Worm (Caenorhabditis elegans): ENCODE measurements around the gene Y37E11AM.2.
A peak's percentile ranks its signal among the peaks of the same experiment; 100 is the strongest.

Gene Y37E11AM.2

ce11 chrIV:3765457-3765856 lies 40.2 kb upstream of the Y37E11AM.2 start:
- TF ChIP-seq rnt-1 (tag; optimal IDR thresholded peaks at IDR 0.05) (peak; percentile 34), lin-15B (tag; optimal IDR thresholded peaks at IDR 0.05) (no peak)

- TF ChIP-seq ceh-8 (GFP tag; optimal IDR thresholded peaks at IDR 0.05) (peak; percentile 54), dsc-1 (tag; optimal IDR thresholded peaks at IDR 0.05) (peak; percentile 1), fos-1 (tag; optimal IDR thresholded peaks at IDR 0.05) (no peak)
These were observed 38.8 kb upstream of the Y37E11AM.2 start for ce11 chrIV:3764012-3764549.

DNA sequence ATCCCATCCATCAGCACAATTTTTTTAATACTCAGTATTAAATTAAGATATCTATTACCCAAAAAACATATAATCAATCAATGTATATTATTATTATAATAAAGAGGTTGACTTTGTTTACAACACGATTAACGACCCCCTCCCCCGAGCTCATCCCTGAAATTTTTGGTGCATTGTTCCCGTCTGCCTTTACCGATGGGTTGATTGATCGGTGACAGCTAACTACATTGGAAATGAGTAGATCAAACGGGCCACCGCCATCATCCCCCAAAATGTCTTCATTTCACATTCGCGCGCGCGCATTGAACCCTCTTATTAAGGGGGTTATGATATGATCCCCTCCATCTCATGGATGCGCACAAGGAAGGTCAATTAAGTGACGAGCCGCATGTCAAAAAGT lies 34.6 kb upstream of the Y37E11AM.2 start:
- no peak for TF ChIP-seq alr-1 (tag; optimal IDR thresholded peaks at IDR 0.05; ENCODE audit: borderline replicate concordance)
- TF ChIP-seq dsc-1 (tag; optimal IDR thresholded peaks at IDR 0.05), result no peak
- no peak for TF ChIP-seq egl-13 (tag; optimal IDR thresholded peaks at IDR 0.05)
- no peak for TF ChIP-seq blmp-1 (tag; optimal IDR thresholded peaks at IDR 0.05)
- no peak for TF ChIP-seq ets-5 (GFP tag; IDR thresholded peaks at IDR 0.05)
- no peak for TF ChIP-seq unc-86 (tag; optimal IDR thresholded peaks at IDR 0.05)
- TF ChIP-seq sptf-1 (tag; optimal IDR thresholded peaks at IDR 0.05), result no peak
- TF ChIP-seq mdl-1 (tag; optimal IDR thresholded peaks at IDR 0.05), result no peak
- TF ChIP-seq unc-30 (tag; optimal IDR thresholded peaks at IDR 0.05), result no peak
- no peak for TF ChIP-seq ceh-63 (GFP tag; optimal IDR thresholded peaks at IDR 0.05)
- no peak for TF ChIP-seq zag-1 (tag; optimal IDR thresholded peaks at IDR 0.05)
- TF ChIP-seq fos-1 (tag; optimal IDR thresholded peaks at IDR 0.05), result no peak
- TF ChIP-seq C34B4.2 (tag; optimal IDR thresholded peaks at IDR 0.05), result no peak

DNA sequence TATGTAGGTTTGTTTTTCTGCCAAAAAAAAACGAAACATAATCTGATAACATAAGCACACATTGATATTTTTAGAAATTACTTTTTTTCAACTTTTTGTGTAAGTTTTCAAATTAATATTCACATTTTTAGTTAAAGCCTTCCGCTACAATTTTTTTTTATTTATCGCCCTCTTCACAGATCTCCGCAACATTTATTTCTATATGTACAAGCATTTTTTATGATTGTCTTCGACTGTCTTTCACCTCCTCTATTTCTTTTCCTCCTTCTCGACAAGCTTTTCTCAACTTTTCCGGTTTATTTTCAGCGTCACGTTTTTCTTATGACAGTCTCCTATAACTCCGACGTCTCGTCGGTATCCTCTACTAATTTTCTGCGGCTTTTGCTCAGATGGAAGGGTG lies 30.7 kb upstream of the Y37E11AM.2 start, which contains the start of gene best-20:
TSS of gene best-20 (plus strand) at position 301 of the 400 bp plus-strand sequence.
- TF ChIP-seq egl-13 (tag; optimal IDR thresholded peaks at IDR 0.05) (no peak), unc-98 (GFP tag; IDR thresholded peaks at IDR 0.05) (no peak), nhr-12 (tag; optimal IDR thresholded peaks at IDR 0.05) (no peak), F16B12.6 (tag; optimal IDR thresholded peaks at IDR 0.05) (no peak), skn-1 (tag; optimal IDR thresholded peaks at IDR 0.05) (no peak), C16A3.4 (tag; optimal IDR thresholded peaks at IDR 0.05) (no peak), nhr-19 (GFP tag; conservative IDR thresholded peaks at IDR 0.05) (no peak), nhr-28 (tag; optimal IDR thresholded peaks at IDR 0.05) (no peak), nhr-76 (tag; optimal IDR thresholded peaks at IDR 0.05) (no peak), unc-130 (tag; optimal IDR thresholded peaks at IDR 0.05) (no peak), nhr-84 (tag; optimal IDR thresholded peaks at IDR 0.05) (no peak)

DNA sequence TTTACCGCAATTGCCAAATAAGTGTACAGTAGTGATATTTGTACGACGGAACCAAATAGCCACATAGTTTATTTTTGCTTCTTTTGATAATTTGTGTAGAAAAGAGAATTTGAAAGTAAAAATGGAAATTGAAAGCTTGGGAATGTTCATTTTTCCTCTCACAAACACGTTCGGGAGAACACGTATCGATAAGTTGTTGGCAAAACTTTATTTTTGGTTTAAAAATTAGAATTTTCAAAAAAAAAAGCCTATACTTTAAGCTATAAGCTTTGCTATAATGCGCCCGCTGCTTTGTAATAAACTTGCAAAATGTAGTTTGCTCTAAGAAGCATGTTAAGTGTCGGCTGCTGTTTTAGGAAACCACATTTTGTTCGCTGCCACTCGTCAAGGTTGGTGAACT lies 30.1 kb upstream of the Y37E11AM.2 start, which contains the start of gene Y37E11AR.7:
TSS of gene Y37E11AR.7 (minus strand) at position 101 of the 400 bp plus-strand sequence.
- no peak for TF ChIP-seq irx-1 (tag; optimal IDR thresholded peaks at IDR 0.05)
- TF ChIP-seq lin-15B (tag; optimal IDR thresholded peaks at IDR 0.05), result no peak
- TF ChIP-seq nhr-19 (GFP tag; conservative IDR thresholded peaks at IDR 0.05), result no peak
- TF ChIP-seq nhr-20 (tag; optimal IDR thresholded peaks at IDR 0.05), result no peak
- TF ChIP-seq fkh-10 (GFP tag; optimal IDR thresholded peaks at IDR 0.05), result no peak
- no peak for TF ChIP-seq nhr-77 (tag; optimal IDR thresholded peaks at IDR 0.05)
- TF ChIP-seq fkh-8 (tag; optimal IDR thresholded peaks at IDR 0.05), result no peak
- no peak for TF ChIP-seq F16B12.6 (tag; optimal IDR thresholded peaks at IDR 0.05)
- TF ChIP-seq pqm-1 (tag; optimal IDR thresholded peaks at IDR 0.05), result no peak
- no peak for TF ChIP-seq nhr-11 (tag; optimal IDR thresholded peaks at IDR 0.05)
- no peak for TF ChIP-seq unc-130 (tag; optimal IDR thresholded peaks at IDR 0.05)
- TF ChIP-seq ceh-8 (GFP tag; optimal IDR thresholded peaks at IDR 0.05), result no peak
- no peak for TF ChIP-seq snpc-4 (tag; optimal IDR thresholded peaks at IDR 0.05)
- no peak for TF ChIP-seq ceh-88 (GFP tag; IDR thresholded peaks at IDR 0.05)
- no peak for TF ChIP-seq sox-4 (tag; optimal IDR thresholded peaks at IDR 0.05)
- no peak for TF ChIP-seq lin-35 (GFP tag; optimal IDR thresholded peaks at IDR 0.05)

All from whole organism, L1 larva.